Fruit fly (Drosophila melanogaster) whole organism, embryonic: ENCODE data around the gene CG9928.

Source experiments
- CG12744 ChIP-seq: fragments of 200-800 bp; sonication (Bioruptor generic); optimal IDR thresholded peaks from 2 replicates; lab custom pipeline; 2016; ENCODE audit warnings: missing biosample characterization, missing genetic modification characterization
- CG13287 ChIP-seq: fragments of 200-800 bp; sonication (Bioruptor generic); IDR thresholded peaks from 2 replicates; pipeline ENCODE4 v1.3.6; 2022; ENCODE audit warnings: missing biosample characterization, missing genetic modification characterization; ENCODE audit not compliant: partially characterized antibody
- CG15269 ChIP-seq: fragments of 200-800 bp; sonication (Bioruptor generic); optimal IDR thresholded peaks from 2 replicates; lab custom pipeline; 2018; ENCODE audit warnings: missing biosample characterization, mild to moderate bottlenecking, missing genetic modification characterization, moderate library complexity
- CG17612 ChIP-seq: fragments of 200-800 bp; sonication (Bioruptor generic); IDR thresholded peaks from 2 replicates; pipeline ENCODE4 v1.3.6; 2022; ENCODE audit warnings: missing biosample characterization, missing genetic modification characterization
- CG17912 ChIP-seq: fragments of 200-800 bp; sonication (Bioruptor generic); optimal IDR thresholded peaks from 2 replicates; lab custom pipeline; 2018; ENCODE audit warnings: missing biosample characterization, mild to moderate bottlenecking, missing genetic modification characterization
- CG18599 ChIP-seq: fragments of 200-800 bp; sonication (Bioruptor generic); optimal IDR thresholded peaks from 3 replicates; lab custom pipeline; 2017; ENCODE audit warnings: missing biosample characterization, missing genetic modification characterization, mild to moderate bottlenecking, moderate library complexity, missing genetic modification reagents
- CG2116 ChIP-seq: fragments of 200-800 bp; sonication (Bioruptor generic); optimal IDR thresholded peaks from 3 replicates; lab custom pipeline; 2018; ENCODE audit warnings: missing biosample characterization, mild to moderate bottlenecking, missing genetic modification characterization
- CG2129 ChIP-seq: fragments of 200-800 bp; sonication (Bioruptor generic); IDR thresholded peaks from 2 replicates; pipeline ENCODE4 v1.3.6; 2022; ENCODE audit warnings: missing biosample characterization, missing genetic modification characterization; ENCODE audit not compliant: partially characterized antibody
- CG2678 ChIP-seq: fragments of 200-800 bp; sonication (Bioruptor generic); optimal IDR thresholded peaks from 3 replicates; lab custom pipeline; 2019; ENCODE audit warnings: missing biosample characterization, mild to moderate bottlenecking, missing genetic modification characterization, moderate library complexity
- CG3065 ChIP-seq: fragments of 200-800 bp; sonication (Bioruptor generic); optimal IDR thresholded peaks from 2 replicates; lab custom pipeline; 2016; ENCODE audit warnings: missing biosample characterization, missing genetic modification characterization
- CG31365 ChIP-seq: fragments of 200-800 bp; sonication (Bioruptor generic); optimal IDR thresholded peaks from 2 replicates; lab custom pipeline; 2018; ENCODE audit warnings: missing biosample characterization, mild to moderate bottlenecking, missing genetic modification characterization
- CG33557 ChIP-seq: fragments of 200-800 bp; sonication (Bioruptor generic); optimal IDR thresholded peaks from 2 replicates; lab custom pipeline; 2019; ENCODE audit warnings: missing biosample characterization, mild to moderate bottlenecking, missing genetic modification characterization, moderate library complexity
- CG4360 ChIP-seq: fragments of 200-800 bp; sonication (Bioruptor generic); IDR thresholded peaks from 2 replicates; pipeline ENCODE4 v1.3.6; 2022; ENCODE audit warnings: missing biosample characterization, missing genetic modification characterization
- CG4707 ChIP-seq: fragments of 200-800 bp; sonication (Bioruptor generic); optimal IDR thresholded peaks from 2 replicates; lab custom pipeline; 2018; ENCODE audit warnings: missing biosample characterization, mild to moderate bottlenecking, missing genetic modification characterization, moderate library complexity
- CG6689 ChIP-seq: fragments of 200-800 bp; sonication (Bioruptor generic); IDR thresholded peaks from 2 replicates; pipeline ENCODE4 v1.3.6; 2022; ENCODE audit warnings: missing biosample characterization, missing genetic modification characterization
- CG6854 ChIP-seq: fragments of 200-800 bp; sonication (Bioruptor generic); optimal IDR thresholded peaks from 3 replicates; lab custom pipeline; 2017; ENCODE audit warnings: missing biosample characterization, mild to moderate bottlenecking, missing genetic modification characterization
- CG7271 ChIP-seq: fragments of 200-800 bp; sonication (Bioruptor generic); optimal IDR thresholded peaks from 2 replicates; lab custom pipeline; 2018; ENCODE audit warnings: missing biosample characterization, mild to moderate bottlenecking, missing genetic modification characterization, moderate library complexity
- CG7963 ChIP-seq: fragments of 200-800 bp; sonication (Bioruptor generic); IDR thresholded peaks from 3 replicates; pipeline ENCODE4 v1.3.6; 2022; ENCODE audit warnings: missing biosample characterization, missing genetic modification characterization; ENCODE audit not compliant: partially characterized antibody
- CG9215 ChIP-seq: fragments of 200-800 bp; sonication (Bioruptor generic); IDR thresholded peaks from 2 replicates; pipeline ENCODE4 v1.3.6; 2022; ENCODE audit warnings: missing biosample characterization, missing genetic modification characterization
- CG9609 ChIP-seq: fragments of 200-800 bp; sonication (Bioruptor generic); optimal IDR thresholded peaks from 3 replicates; lab custom pipeline; 2016; ENCODE audit warnings: missing biosample characterization, missing genetic modification characterization
- CoRest ChIP-seq: fragments of 200-800 bp; sonication (Bioruptor generic); optimal IDR thresholded peaks from 3 replicates; lab custom pipeline; 2018; ENCODE audit warnings: missing biosample characterization, mild to moderate bottlenecking, missing genetic modification characterization, moderate library complexity
- CrebB ChIP-seq: fragments of 200-800 bp; sonication (Bioruptor generic); optimal IDR thresholded peaks from 3 replicates; lab custom pipeline; 2018; ENCODE audit warnings: missing biosample characterization, mild to moderate bottlenecking, missing genetic modification characterization
- Elba2 ChIP-seq: fragments of 200-800 bp; sonication (Bioruptor generic); optimal IDR thresholded peaks from 3 replicates; lab custom pipeline; 2016; ENCODE audit warnings: missing biosample characterization, missing genetic modification characterization
- HLH54F ChIP-seq: fragments of 200-800 bp; sonication (Bioruptor generic); optimal IDR thresholded peaks from 3 replicates; lab custom pipeline; 2016; ENCODE audit warnings: missing biosample characterization, missing genetic modification characterization
- HmgD ChIP-seq: fragments of 200-800 bp; sonication (Bioruptor generic); optimal IDR thresholded peaks from 3 replicates; lab custom pipeline; 2016; ENCODE audit warnings: missing biosample characterization, missing genetic modification characterization
- NC2α ChIP-seq: fragments of 200-800 bp; sonication (Bioruptor generic); optimal IDR thresholded peaks from 2 replicates; lab custom pipeline; 2016; ENCODE audit warnings: missing biosample characterization, missing genetic modification characterization
- Neu2 ChIP-seq: fragments of 200-800 bp; sonication (Bioruptor generic); optimal IDR thresholded peaks from 3 replicates; lab custom pipeline; 2016; ENCODE audit warnings: missing biosample characterization, missing genetic modification characterization, borderline replicate concordance
- amos ChIP-seq: fragments of 200-800 bp; sonication (Bioruptor generic); IDR thresholded peaks from 2 replicates; pipeline ENCODE4 v1.3.6; 2022; ENCODE audit warnings: missing biosample characterization, missing genetic modification characterization; ENCODE audit not compliant: partially characterized antibody
- ap ChIP-seq: fragments of 200-800 bp; sonication (Bioruptor generic); IDR thresholded peaks from 2 replicates; pipeline ENCODE4 v1.3.6; 2022; ENCODE audit warnings: missing biosample characterization, missing genetic modification characterization
- ato ChIP-seq: fragments of 200-800 bp; sonication (Bioruptor generic); IDR thresholded peaks from 2 replicates; pipeline ENCODE4 v1.3.6; 2022; ENCODE audit warnings: missing biosample characterization, missing genetic modification characterization; ENCODE audit not compliant: partially characterized antibody
- caup ChIP-seq: fragments of 200-800 bp; sonication (Bioruptor generic); optimal IDR thresholded peaks from 3 replicates; lab custom pipeline; 2017; ENCODE audit warnings: missing biosample characterization, mild to moderate bottlenecking, missing genetic modification characterization, moderate library complexity; ENCODE audit not compliant: severe bottlenecking
- croc ChIP-seq: fragments of 200-800 bp; sonication (Bioruptor generic); conservative IDR thresholded peaks from 3 replicates; pipeline ENCODE4 v1.3.6; 2022; ENCODE audit warnings: missing biosample characterization, missing genetic modification characterization
- cwo ChIP-seq: fragments of 200-800 bp; sonication (Bioruptor generic); optimal IDR thresholded peaks from 3 replicates; lab custom pipeline; 2017; ENCODE audit warnings: missing biosample characterization, missing genetic modification characterization, mild to moderate bottlenecking, moderate library complexity, missing genetic modification reagents
- ems ChIP-seq: fragments of 200-800 bp; sonication (Bioruptor generic); optimal IDR thresholded peaks from 3 replicates; lab custom pipeline; 2016; ENCODE audit warnings: missing biosample characterization, missing genetic modification characterization
- ewg ChIP-seq: fragments of 200-800 bp; sonication (Bioruptor generic); optimal IDR thresholded peaks from 3 replicates; lab custom pipeline; 2017; ENCODE audit warnings: mild to moderate bottlenecking, missing biosample characterization, missing genetic modification reagents, missing genetic modification characterization
- gsb-n ChIP-seq: fragments of 200-800 bp; sonication (Bioruptor generic); optimal IDR thresholded peaks from 3 replicates; lab custom pipeline; 2018; ENCODE audit warnings: missing biosample characterization, mild to moderate bottlenecking, missing genetic modification characterization
- jigr1 ChIP-seq: fragments of 200-800 bp; sonication (Bioruptor generic); IDR thresholded peaks from 3 replicates; pipeline ENCODE4 v1.3.6; 2022; ENCODE audit warnings: missing biosample characterization, missing genetic modification characterization
- jumu ChIP-seq: fragments of 200-800 bp; sonication (Bioruptor generic); optimal IDR thresholded peaks from 3 replicates; lab custom pipeline; 2016; ENCODE audit warnings: missing biosample characterization, missing genetic modification characterization
- lbe ChIP-seq: fragments of 200-800 bp; sonication (Bioruptor generic); optimal IDR thresholded peaks from 2 replicates; lab custom pipeline; 2016; ENCODE audit warnings: missing biosample characterization, mild to moderate bottlenecking, missing genetic modification characterization
- nom ChIP-seq: fragments of 200-800 bp; sonication (Bioruptor generic); optimal IDR thresholded peaks from 2 replicates; lab custom pipeline; 2017; ENCODE audit warnings: missing biosample characterization, missing genetic modification characterization, mild to moderate bottlenecking, moderate library complexity, missing genetic modification reagents
- pb ChIP-seq: fragments of 200-800 bp; sonication (Bioruptor generic); optimal IDR thresholded peaks from 3 replicates; lab custom pipeline; 2016; ENCODE audit warnings: missing biosample characterization, missing genetic modification characterization
- pfk ChIP-seq: fragments of 200-800 bp; sonication (Bioruptor generic); optimal IDR thresholded peaks from 2 replicates; lab custom pipeline; 2018; ENCODE audit warnings: missing biosample characterization, mild to moderate bottlenecking, missing genetic modification characterization, moderate library complexity
- scrt ChIP-seq: fragments of 200-800 bp; sonication (Bioruptor generic); optimal IDR thresholded peaks from 2 replicates; lab custom pipeline; 2018; ENCODE audit warnings: missing biosample characterization, mild to moderate bottlenecking, missing genetic modification characterization, moderate library complexity
- sd ChIP-seq: fragments of 200-800 bp; sonication (Bioruptor generic); optimal IDR thresholded peaks from 3 replicates; lab custom pipeline; 2018; ENCODE audit warnings: missing biosample characterization, mild to moderate bottlenecking, missing genetic modification characterization, moderate library complexity
- usp ChIP-seq: fragments of >200 bp; optimal IDR thresholded peaks from 2 replicates; lab custom pipeline; 2017; ENCODE audit warnings: missing biosample characterization, missing genetic modification characterization
- wdn ChIP-seq: fragments of 200-800 bp; sonication (Bioruptor generic); IDR thresholded peaks from 2 replicates; pipeline ENCODE4 v1.3.6; 2022; ENCODE audit warnings: missing biosample characterization, missing genetic modification characterization
- wor ChIP-seq: fragments of 200-800 bp; sonication (Bioruptor generic); IDR thresholded peaks from 2 replicates; pipeline ENCODE4 v1.3.6; 2022; ENCODE audit warnings: missing biosample characterization, missing genetic modification characterization

CG9928 gene

dm6 chr2L:13164994-13165801, 22.5 kb upstream of the CG9928 start, which contains the start of gene Sirt1 (continued):
- TF ChIP-seq sd (tag; lab: Kevin White, UChicago) = peak; percentile 54
- TF ChIP-seq CG31365 = peak; percentile 29
- peak; percentile 53 for TF ChIP-seq HLH54F (GFP tag; lab: Kevin White, UChicago)
- peak; percentile 70 for TF ChIP-seq ap (GFP tag; lab: Robert Waterston, UW)
- TF ChIP-seq croc (GFP tag; lab: Robert Waterston, UW) = peak; percentile 75
- TF ChIP-seq jigr1 = peak; percentile 70; the same call in 1 of the 3 replicates
- TF ChIP-seq CrebB (tag; lab: Kevin White, UChicago) = peak; percentile 34
- peak; percentile 85 for TF ChIP-seq gsb-n
- TF ChIP-seq CG15269 (tag; lab: Kevin White, UChicago) = peak; percentile 90
- peak; percentile 22 for TF ChIP-seq jumu (GFP tag; lab: Kevin White, UChicago)
- no peak for TF ChIP-seq HmgD (GFP tag; lab: Kevin White, UChicago)
- TF ChIP-seq wdn (GFP tag; lab: Robert Waterston, UW) = peak; percentile 66
- TF ChIP-seq CG7963 (GFP tag; lab: Robert Waterston, UW) = no peak
- TF ChIP-seq CG6854 = peak; percentile 29
- peak; percentile 41 for TF ChIP-seq scrt (GFP tag; lab: Kevin White, UChicago)
- TF ChIP-seq usp (GFP tag; lab: Kevin White, UChicago) = no peak
- TF ChIP-seq pfk = no peak
- TF ChIP-seq NC2α (GFP tag; lab: Kevin White, UChicago) = no peak
- TF ChIP-seq pb = no peak
- peak; percentile 45; the same call in 1 of the 2 replicates for TF ChIP-seq CG17612
- peak; percentile 96 for TF ChIP-seq CG2678 (tag; lab: Kevin White, UChicago)
- no peak for TF ChIP-seq CG7271 (tag; lab: Kevin White, UChicago)
- TF ChIP-seq ems (GFP tag; lab: Kevin White, UChicago) = no peak
- TF ChIP-seq lbe (GFP tag; lab: Kevin White, UChicago) = peak; percentile 32
- peak; percentile 47 for TF ChIP-seq CG3065 (GFP tag; lab: Kevin White, UChicago)
- TF ChIP-seq Elba2 (GFP tag; lab: Kevin White, UChicago) = peak; percentile 73
- TF ChIP-seq nom (GFP tag; lab: Kevin White, UChicago) = peak; percentile 64
- TF ChIP-seq CG18599 (GFP tag; lab: Kevin White, UChicago) = peak; percentile 77
- TF ChIP-seq CG4360 (GFP tag; lab: Robert Waterston, UW) = no peak
- TF ChIP-seq CG13287 (GFP tag; lab: Robert Waterston, UW) = no peak
- TF ChIP-seq CG9609 = peak; percentile 39
- peak; percentile 75 for TF ChIP-seq wor (GFP tag; lab: Robert Waterston, UW)
- peak; percentile 88 for TF ChIP-seq CG9215
- no peak for TF ChIP-seq CG4707 (GFP tag; lab: Kevin White, UChicago)
- TF ChIP-seq Neu2 (GFP tag; lab: Kevin White, UChicago) = no peak
- TF ChIP-seq CG17912 (GFP tag; lab: Kevin White, UChicago) = no peak
- TF ChIP-seq CG33557 (GFP tag; lab: Kevin White, UChicago) = peak; percentile 80
- TF ChIP-seq CG2129 (GFP tag; lab: Robert Waterston, UW) = no peak
- no peak for TF ChIP-seq CG12744
- peak; percentile 68 for TF ChIP-seq caup
- TF ChIP-seq ewg = peak; percentile 55
- TF ChIP-seq CoRest (tag; lab: Kevin White, UChicago) = peak; percentile 98
- TF ChIP-seq cwo (GFP tag; lab: Kevin White, UChicago) = peak; percentile 72
- TF ChIP-seq amos (GFP tag; lab: Robert Waterston, UW) = peak; percentile 4; the same call in 1 of the 2 replicates
- peak; percentile 66 for TF ChIP-seq CG2116 (GFP tag; lab: Kevin White, UChicago)
- peak; percentile 92 for TF ChIP-seq CG6689 (GFP tag; lab: Robert Waterston, UW)
- no peak for TF ChIP-seq ato (GFP tag; lab: Robert Waterston, UW)
